Worm (Caenorhabditis elegans) whole organism, mixed stage, embryonic: ENCODE results near the gene fos-1.

ENCODE experiments used
- flh-1 ChIP-seq: fragments of 200-800 bp; sonication (Bioruptor generic); optimal IDR thresholded peaks from 2 replicates; lab custom pipeline; 2018; ENCODE audit warnings: mild to moderate bottlenecking, missing genetic modification characterization, moderate library complexity, missing compliant biosample characterization
- nhr-76 ChIP-seq: sonication (generic microtip); optimal IDR thresholded peaks from 2 replicates; lab custom pipeline; 2017; ENCODE audit warnings: missing biosample characterization, missing genetic modification characterization
- pha-4 ChIP-seq: fragments of 150-350 bp; optimal IDR thresholded peaks from 2 replicates; lab custom pipeline; 2018; ENCODE audit warnings: missing biosample characterization, missing genetic modification reagents, missing genetic modification characterization
- snpc-4 ChIP-seq: fragments of 150-350 bp; optimal IDR thresholded peaks from 2 replicates; lab custom pipeline; 2014; ENCODE audit warnings: missing biosample characterization, missing genetic modification characterization
- sptf-1 ChIP-seq: sonication (generic microtip); optimal IDR thresholded peaks from 2 replicates; lab custom pipeline; 2017; ENCODE audit warnings: mild to moderate bottlenecking, missing genetic modification characterization, moderate library complexity, missing compliant biosample characterization
- unc-120 ChIP-seq: sonication (generic microtip); optimal IDR thresholded peaks from 2 replicates; lab custom pipeline; 2017; ENCODE audit warnings: missing genetic modification characterization, missing compliant biosample characterization; ENCODE audit not compliant: poor library complexity, severe bottlenecking
- unc-62 ChIP-seq: fragments of 150-350 bp; optimal IDR thresholded peaks from 2 replicates; lab custom pipeline; 2014; ENCODE audit warnings: missing biosample characterization, missing genetic modification reagents, missing genetic modification characterization
- ztf-11 ChIP-seq: fragments of 150-350 bp; optimal IDR thresholded peaks from 2 replicates; lab custom pipeline; 2014; ENCODE audit warnings: missing biosample characterization, missing genetic modification characterization

ce11 chrV:6036547-6036946 lies 33.1 kb downstream of the fos-1 start:
- TF ChIP-seq ztf-11 (tag; lab: Kevin White, UChicago) (no peak), nhr-76 (tag; lab: Kevin White, UChicago) (no peak), pha-4 (tag; lab: Kevin White, UChicago) (no peak), unc-62 (GFP tag; lab: Kevin White, UChicago) (no peak), unc-120 (tag; lab: Kevin White, UChicago) (no peak), snpc-4 (tag; lab: Kevin White, UChicago) (no peak), sptf-1 (tag; lab: Kevin White, UChicago) (no peak), flh-1 (GFP tag; lab: Kevin White, UChicago) (no peak)
